Fruit fly (Drosophila melanogaster): ENCODE results near the gene Xrcc2.

Gene Xrcc2

dm6 chrX:18512271-18512679 is 12.3 kb downstream of the Xrcc2 start, which contains the start of gene Ggt-1 (continued):
- TF ChIP-seq D19B (GFP tag; optimal IDR thresholded peaks at IDR 0.05) (no peak), repo (GFP tag; optimal IDR thresholded peaks at IDR 0.05) (no peak), CG17359 (tag; optimal IDR thresholded peaks at IDR 0.05) (no peak), CG17361 (GFP tag; IDR thresholded peaks at IDR 0.05) (no peak), Doc2 (GFP tag; IDR thresholded peaks at IDR 0.05) (no peak), CG3726 (GFP tag; IDR thresholded peaks at IDR 0.05) (no peak), Trl (optimal IDR thresholded peaks at IDR 0.05) (no peak), Trl (GFP tag; optimal IDR thresholded peaks at IDR 0.05) (no peak), BEAF-32 (GFP tag; optimal IDR thresholded peaks at IDR 0.05) (peak; percentile 83), wek (GFP tag; optimal IDR thresholded peaks at IDR 0.05) (peak; percentile 3), sc (optimal IDR thresholded peaks at IDR 0.05) (no peak), sc (GFP tag; optimal IDR thresholded peaks at IDR 0.05) (no peak), btn (GFP tag; optimal IDR thresholded peaks at IDR 0.05) (no peak), Sry-δ (GFP tag; optimal IDR thresholded peaks at IDR 0.05) (peak; percentile 67), lola (GFP tag; optimal IDR thresholded peaks at IDR 0.05) (no peak), lilli (GFP tag; optimal IDR thresholded peaks at IDR 0.05) (no peak), Meics (GFP tag; optimal IDR thresholded peaks at IDR 0.05) (no peak), zen2 (GFP tag; IDR thresholded peaks at IDR 0.05; ENCODE audit: partially characterized antibody) (peak; percentile 97), CG9437 (GFP tag; optimal IDR thresholded peaks at IDR 0.05) (no peak), Dad (GFP tag; optimal IDR thresholded peaks at IDR 0.05) (no peak), prd (optimal IDR thresholded peaks at IDR 0.05) (no peak), prd (GFP tag; IDR thresholded peaks at IDR 0.05) (no peak), Optix (GFP tag; IDR thresholded peaks at IDR 0.05) (no peak), Side (GFP tag; optimal IDR thresholded peaks at IDR 0.05) (no peak), CG9817 (tag; optimal IDR thresholded peaks at IDR 0.05) (no peak), Myb (GFP tag; optimal IDR thresholded peaks at IDR 0.05) (peak; percentile 12), bigmax (GFP tag; optimal IDR thresholded peaks at IDR 0.05) (no peak), wor (GFP tag; IDR thresholded peaks at IDR 0.05) (no peak), eve (GFP tag; optimal IDR thresholded peaks at IDR 0.05) (no peak), CG11723 (GFP tag; optimal IDR thresholded peaks at IDR 0.05) (no peak), dysf (GFP tag; IDR thresholded peaks at IDR 0.05) (no peak), jing (GFP tag; optimal IDR thresholded peaks at IDR 0.05) (no peak), zfh2 (GFP tag; optimal IDR thresholded peaks at IDR 0.05) (no peak), fd3F (GFP tag; optimal IDR thresholded peaks at IDR 0.05) (no peak), CG7357 (GFP tag; IDR thresholded peaks at IDR 0.05) (no peak), fru (optimal IDR thresholded peaks at IDR 0.05) (no peak), CG8924 (tag; optimal IDR thresholded peaks at IDR 0.05) (no peak), BtbVII (GFP tag; optimal IDR thresholded peaks at IDR 0.05) (no peak), row (GFP tag; IDR thresholded peaks at IDR 0.05) (0 out of 3 replicates have a peak, but pooled peaks have one; percentile 14), CrebB (tag; optimal IDR thresholded peaks at IDR 0.05) (peak; percentile 22), CG34224 (GFP tag; IDR thresholded peaks at IDR 0.05; ENCODE audit: partially characterized antibody) (peak; percentile 96), Hr78 (GFP tag; optimal IDR thresholded peaks at IDR 0.05) (peak in 1 of 2 experiments; percentile 9), hbn (GFP tag; IDR thresholded peaks at IDR 0.05; ENCODE audit: partially characterized antibody) (peak; percentile 89), CG15073 (GFP tag; optimal IDR thresholded peaks at IDR 0.05) (no peak), CG2678 (tag; optimal IDR thresholded peaks at IDR 0.05) (no peak), CG2129 (GFP tag; IDR thresholded peaks at IDR 0.05; ENCODE audit: partially characterized antibody) (peak; percentile 82), CG33557 (GFP tag; optimal IDR thresholded peaks at IDR 0.05) (no peak), Dbx (GFP tag; IDR thresholded peaks at IDR 0.05) (peak; percentile 31; the same call in 1 of the 3 replicates), Sry-β (GFP tag; optimal IDR thresholded peaks at IDR 0.05) (no peak), CG11085 (GFP tag; IDR thresholded peaks at IDR 0.05) (no peak), tx (GFP tag; optimal IDR thresholded peaks at IDR 0.05) (no peak), CG31388 (GFP tag; optimal IDR thresholded peaks at IDR 0.05) (no peak), CG1024 (GFP tag; IDR thresholded peaks at IDR 0.05) (no peak)

Data from whole organism, embryonic.